Worm (Caenorhabditis elegans) whole organism, early embryonic: ENCODE data around the gene C35D10.1.

Experiments
- B0310.2 ChIP-seq: sonication (generic microtip); optimal IDR thresholded peaks from 2 replicates; lab custom pipeline; 2016; ENCODE audit warnings: mild to moderate bottlenecking, missing genetic modification characterization, missing compliant biosample characterization
- F13C5.2 ChIP-seq: sonication (generic microtip); optimal IDR thresholded peaks from 2 replicates; lab custom pipeline; 2017; ENCODE audit warnings: mild to moderate bottlenecking, missing genetic modification characterization, inconsistent platforms, missing compliant biosample characterization
- aly-1 ChIP-seq: sonication (generic microtip); optimal IDR thresholded peaks from 2 replicates; lab custom pipeline; 2016; ENCODE audit warnings: missing genetic modification characterization, missing compliant biosample characterization
- ama-1 ChIP-seq: fragments of 150-350 bp; optimal IDR thresholded peaks from 2 replicates; lab custom pipeline; 2014
- ets-7 ChIP-seq: sonication (generic microtip); optimal IDR thresholded peaks from 2 replicates; lab custom pipeline; 2016; ENCODE audit warnings: missing genotype, missing genetic modification characterization, missing compliant biosample characterization
- flt-1 ChIP-seq: fragments of 200-800 bp; sonication (Bioruptor generic); IDR thresholded peaks from 2 replicates; pipeline ENCODE4 v1.3.6; 2022; ENCODE audit warnings: missing genetic modification characterization, missing compliant biosample characterization
- hnd-1 ChIP-seq: sonication (generic microtip); optimal IDR thresholded peaks from 2 replicates; lab custom pipeline; 2016; ENCODE audit warnings: missing genetic modification characterization, missing compliant biosample characterization
- tbx-37 ChIP-seq: fragments of 200-800 bp; sonication (Bioruptor generic); conservative IDR thresholded peaks from 2 replicates; pipeline ENCODE4 v1.3.6; 2022; ENCODE audit warnings: missing genetic modification reagents, missing genetic modification characterization, missing compliant biosample characterization
- tra-4 ChIP-seq: sonication (generic microtip); optimal IDR thresholded peaks from 2 replicates; lab custom pipeline; 2017; ENCODE audit warnings: missing genetic modification characterization, missing compliant biosample characterization

DNA sequence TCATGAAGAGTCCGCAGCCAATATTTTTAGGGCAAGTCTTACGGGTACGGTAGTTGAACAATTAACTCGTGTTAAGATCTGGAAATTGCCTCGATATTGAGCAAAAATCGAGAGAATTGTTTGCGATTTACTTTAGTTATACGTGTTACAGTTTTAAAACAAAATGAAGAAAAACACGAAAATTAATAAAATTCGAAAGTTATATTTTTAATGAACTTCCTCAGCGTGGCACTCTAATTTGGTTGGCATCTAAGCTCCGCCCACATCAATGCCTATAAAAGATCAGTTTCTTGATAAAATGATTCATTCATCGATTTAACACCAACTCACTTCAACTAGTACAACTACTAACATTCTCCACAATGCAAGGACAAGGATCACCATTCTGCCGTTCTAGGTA, 9.1 kb upstream of the C35D10.1 start, which contains the start of gene gipc-1:
- TF ChIP-seq flt-1, result no peak
- TF ChIP-seq ets-7 (tag; lab: Kevin White, UChicago), result no peak
- no peak for TF ChIP-seq hnd-1 (tag; lab: Kevin White, UChicago)
- TF ChIP-seq F13C5.2, result no peak
- no peak for TF ChIP-seq tbx-37 (GFP tag; lab: Robert Waterston, UW)
- TF ChIP-seq ama-1 (lab: Kevin White, UChicago), result no peak
- TF ChIP-seq tra-4 (tag; lab: Kevin White, UChicago), result no peak
- no peak for TF ChIP-seq B0310.2
- no peak for TF ChIP-seq aly-1 (tag; lab: Kevin White, UChicago)
